Fruit fly (Drosophila melanogaster) whole organism, larva: ENCODE results near the gene Glt.

ENCODE experiments used
- noc ChIP-seq: fragments of 200-800 bp; sonication (Bioruptor generic); optimal IDR thresholded peaks from 3 replicates; lab custom pipeline; 2019; ENCODE audit warnings: missing biosample characterization, mild to moderate bottlenecking, missing genetic modification characterization, moderate library complexity

The Glt gene

DNA sequence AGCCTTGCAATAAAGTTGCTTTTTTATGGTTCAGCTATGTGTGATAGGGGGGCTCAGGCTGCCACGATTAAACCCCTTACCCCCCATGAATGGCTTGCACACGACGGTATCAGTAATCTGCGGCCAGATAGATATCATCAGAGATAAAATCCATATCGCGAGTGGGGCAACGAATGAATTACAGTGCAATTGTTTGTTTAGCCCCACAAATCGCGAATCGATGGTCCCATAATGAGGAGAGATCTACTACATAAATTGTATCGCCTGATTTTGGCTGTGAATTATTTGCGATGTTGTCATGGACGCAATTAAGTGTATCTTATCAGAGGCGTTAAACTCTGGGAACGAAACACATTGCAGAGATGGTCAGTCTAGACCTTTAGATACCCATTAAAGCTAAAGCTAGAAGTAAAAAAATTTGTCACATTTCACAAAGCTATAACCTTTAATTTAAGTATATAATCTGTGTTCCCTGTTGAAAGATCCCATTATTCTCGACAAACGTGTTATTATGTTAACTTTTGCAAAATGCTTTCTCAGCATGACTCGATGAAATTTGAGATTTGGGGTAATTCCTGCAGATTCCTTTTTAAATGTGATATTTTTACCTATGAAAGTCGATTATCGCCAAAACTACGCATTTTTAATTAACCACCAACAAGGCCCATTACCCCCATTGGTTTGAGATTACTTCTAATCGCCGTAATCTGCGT, 25.6 kb downstream of the Glt start:
- peak; percentile 71 for TF ChIP-seq noc

DNA sequence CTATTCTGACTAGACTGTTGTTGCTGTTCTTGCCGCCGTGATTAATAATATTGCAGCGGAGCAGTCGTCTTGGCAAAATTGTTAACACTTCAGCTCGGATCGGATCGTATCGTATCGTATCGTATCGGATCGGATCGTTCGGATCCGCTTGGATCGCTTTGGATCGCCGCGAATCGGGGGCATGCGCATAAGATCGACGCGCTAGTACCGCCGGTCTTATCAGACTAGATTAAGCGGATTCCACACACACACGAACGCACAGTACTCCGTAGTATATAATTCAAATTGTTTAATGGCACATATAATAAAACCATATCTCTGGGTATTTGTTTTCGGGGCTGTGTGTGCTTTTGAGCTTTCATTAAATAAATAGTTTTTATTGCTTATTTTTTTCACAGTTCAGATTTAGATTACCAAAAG, 27.4 kb downstream of the Glt start:
- peak; percentile 89 for TF ChIP-seq noc

DNA sequence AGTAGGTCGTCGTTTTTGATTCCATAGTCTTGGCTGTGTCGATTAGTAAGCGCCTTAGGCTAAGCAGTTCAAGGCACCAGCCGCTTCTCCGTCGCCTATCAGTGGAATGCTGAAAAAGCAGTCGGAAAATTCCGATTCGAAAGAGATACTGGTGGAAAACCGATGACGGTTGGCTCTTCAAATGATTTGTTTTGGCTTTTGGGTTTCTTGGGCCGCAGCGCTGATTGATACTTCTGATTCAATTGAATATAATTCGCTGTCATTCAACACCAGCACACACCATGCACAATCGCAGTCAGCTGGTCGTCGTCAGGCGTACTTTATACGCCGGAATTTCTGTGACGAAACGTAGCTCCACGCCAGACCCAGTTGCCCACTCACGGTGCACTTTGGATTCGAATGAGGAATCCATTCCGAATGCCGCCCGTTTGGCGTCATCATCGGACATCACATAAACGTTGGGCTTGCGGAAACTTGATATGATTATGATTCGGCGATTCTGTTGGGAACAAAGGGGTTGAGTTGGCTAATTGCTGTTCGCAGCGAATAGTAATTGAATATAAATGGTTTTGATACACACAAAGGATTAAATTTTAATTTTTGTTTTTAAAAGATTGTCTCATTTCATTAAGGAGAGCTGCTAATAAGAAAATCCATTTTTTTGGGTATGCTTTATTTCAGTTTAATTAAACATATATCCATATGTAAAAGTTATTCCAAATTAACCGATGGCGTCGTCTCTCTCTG, 28.5 kb downstream of the Glt start:
- TF ChIP-seq noc = no peak

DNA sequence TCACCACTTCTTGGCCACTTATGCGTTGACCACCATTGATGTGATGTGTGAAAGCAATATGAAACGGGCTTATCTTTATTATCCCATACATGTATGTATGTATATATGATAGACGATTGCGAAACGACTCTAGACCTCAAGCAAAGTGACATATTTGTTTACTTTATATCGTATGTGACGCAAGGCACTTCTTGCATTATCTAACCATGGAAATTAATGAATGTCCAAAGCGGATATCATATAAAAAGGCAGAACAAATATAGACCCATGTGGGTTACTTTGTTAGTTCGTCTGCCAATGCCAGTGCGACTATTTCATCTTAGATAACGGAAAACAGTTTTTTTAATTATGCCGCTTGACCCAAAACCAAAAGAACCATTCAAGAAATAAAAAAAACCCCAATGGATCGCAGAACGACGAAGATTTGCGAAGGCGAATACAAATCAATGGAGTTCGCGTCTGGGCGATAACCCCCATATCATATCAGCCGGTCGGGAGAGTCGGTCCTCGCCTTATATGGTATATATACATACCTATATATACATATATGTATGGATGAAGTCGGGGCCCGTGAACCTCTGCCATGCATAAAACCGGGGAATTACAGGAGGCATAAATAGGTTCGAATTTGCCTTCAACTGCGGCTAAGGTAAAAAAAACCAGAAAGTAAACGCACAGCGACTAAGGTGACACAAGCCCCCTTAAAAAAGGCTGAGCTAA, 30.6 kb downstream of the Glt start:
- no peak for TF ChIP-seq noc

DNA sequence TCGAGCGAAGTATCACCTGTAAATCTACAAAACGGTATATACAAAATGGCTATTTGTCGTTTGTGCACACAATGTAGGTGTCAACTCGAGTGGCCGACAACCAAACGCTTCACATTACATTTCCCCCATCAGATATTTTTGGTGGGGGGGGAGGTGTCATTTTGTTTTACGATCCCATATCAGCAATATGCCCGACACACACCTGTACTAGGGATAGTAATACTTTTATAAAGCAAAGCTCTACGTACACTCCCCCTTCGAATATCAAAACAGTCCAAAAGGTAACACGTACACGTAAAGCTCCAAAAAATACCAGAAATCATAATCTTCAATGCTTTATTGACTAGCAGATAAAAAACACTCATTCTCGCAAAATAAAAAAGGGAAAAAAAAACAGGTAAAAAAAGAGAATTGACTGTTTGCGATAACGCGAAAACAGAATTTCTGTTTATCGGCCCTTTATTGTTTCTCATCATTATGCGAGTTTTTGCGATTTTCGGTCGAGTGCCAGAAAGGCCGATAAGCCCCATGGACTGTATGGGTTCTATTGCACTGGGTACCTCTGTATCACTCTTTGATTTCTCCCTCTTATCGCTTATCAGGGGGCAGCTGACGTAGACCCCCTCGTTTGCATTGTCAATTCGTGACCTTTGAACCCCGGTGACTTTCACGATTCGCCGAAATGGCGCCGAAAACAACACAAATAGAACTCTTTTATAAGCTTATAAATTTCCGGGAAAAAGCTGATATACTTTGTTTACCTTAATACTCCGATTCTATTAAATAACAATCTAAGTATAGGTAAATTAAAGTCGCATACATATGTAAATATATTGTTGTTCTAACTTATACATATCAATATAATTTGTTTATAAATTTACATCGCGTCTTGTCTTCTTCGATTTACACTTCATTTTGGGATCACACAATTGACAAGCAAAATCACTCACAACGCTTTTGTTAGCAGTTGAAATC, 32.4 kb downstream of the Glt start, which contains the start of gene CatB:
TSS of gene CatB (plus strand) at position 925 of the 975 bp plus-strand sequence.
- TF ChIP-seq noc = peak; percentile 72

DNA sequence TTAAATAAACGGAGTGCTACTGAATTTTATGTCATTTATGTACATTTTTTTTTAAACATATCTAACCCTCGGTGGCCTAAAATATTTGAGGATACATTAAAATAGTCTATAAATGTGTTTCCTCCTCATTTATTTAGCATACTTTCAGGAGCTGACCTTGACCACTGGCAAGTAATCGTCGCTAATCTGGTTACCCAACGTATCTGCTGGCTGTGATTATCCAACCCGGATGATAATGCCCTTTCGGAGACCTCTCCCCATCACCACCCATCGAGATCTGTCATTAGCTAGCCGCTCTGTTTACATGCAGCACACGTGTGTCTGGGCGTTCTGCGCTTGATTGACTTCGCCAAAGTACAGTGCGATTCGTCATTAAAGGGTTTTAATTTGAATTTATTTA, 35.0 kb downstream of the Glt start:
- no peak for TF ChIP-seq noc

DNA sequence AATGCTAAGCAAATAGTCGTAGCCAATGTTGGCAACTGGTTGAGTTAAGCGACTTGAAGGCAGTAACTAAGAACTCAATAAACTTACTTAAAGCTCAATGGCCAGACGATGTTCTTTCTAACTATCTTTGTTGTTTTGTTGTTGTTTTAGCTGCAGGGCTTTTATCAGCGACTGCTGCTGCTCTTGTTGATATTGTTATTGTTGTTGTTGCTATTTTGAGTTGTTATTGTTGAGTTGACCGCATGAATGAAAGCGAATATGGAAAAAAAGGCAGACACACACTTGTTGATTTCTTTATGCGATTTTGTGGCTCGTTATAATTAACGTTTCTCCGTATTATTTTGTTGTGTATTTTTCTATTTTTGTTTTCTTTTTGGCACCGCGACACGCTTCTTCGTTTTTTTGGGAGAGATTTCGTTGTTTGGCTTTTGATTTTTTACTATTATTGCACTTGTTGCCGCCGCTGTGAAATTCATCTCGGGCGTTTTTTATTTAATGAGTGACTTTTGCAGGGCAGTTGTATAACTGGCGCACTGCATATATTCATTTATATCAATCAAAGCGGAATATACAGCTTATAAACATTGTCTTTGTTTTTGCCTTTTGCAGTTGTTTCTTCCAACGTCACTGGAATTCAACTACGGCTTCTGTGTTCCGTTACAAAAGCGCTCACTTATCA, 36.0 kb downstream of the Glt start:
- no peak for TF ChIP-seq noc

DNA sequence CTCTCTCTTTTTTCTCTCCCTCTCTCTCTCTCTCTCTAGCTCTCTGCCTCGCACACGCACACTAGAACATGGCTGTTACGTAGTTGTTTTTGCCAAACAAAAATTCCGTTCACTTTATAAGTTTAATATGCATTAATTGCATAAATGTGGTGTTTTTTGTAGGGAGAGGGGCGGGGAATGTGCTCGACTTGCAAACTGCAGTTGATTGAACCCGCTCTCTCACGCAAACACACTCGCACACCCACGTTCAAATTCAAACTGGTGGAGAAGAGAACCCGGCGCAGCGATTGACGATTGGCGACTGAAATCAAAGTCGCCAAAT, 36.5 kb downstream of the Glt start:
- TF ChIP-seq noc = no peak

DNA sequence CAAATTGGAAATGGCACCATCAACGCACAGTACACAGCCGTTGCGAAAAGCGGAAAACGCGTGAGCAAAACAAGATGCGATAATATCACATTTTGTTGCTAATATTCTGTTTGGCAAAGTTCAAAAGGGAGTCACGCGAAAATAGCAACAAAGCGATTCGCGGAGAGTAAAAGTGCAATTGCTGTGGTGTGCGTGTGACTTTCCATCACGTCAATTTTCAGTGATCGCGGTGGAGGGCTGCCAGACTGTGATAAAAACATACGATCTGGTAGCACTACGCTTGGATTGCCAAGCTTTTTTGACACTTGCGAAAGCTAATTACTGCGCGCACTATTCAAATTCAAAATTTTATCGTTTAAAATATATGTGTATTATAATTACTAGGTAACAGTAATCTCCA, 36.9 kb downstream of the Glt start, which contains the start of gene Hnf4:
TSS of gene Hnf4 (minus strand) at position 199 of the 400 bp plus-strand sequence.
- TF ChIP-seq noc = peak; percentile 4

DNA sequence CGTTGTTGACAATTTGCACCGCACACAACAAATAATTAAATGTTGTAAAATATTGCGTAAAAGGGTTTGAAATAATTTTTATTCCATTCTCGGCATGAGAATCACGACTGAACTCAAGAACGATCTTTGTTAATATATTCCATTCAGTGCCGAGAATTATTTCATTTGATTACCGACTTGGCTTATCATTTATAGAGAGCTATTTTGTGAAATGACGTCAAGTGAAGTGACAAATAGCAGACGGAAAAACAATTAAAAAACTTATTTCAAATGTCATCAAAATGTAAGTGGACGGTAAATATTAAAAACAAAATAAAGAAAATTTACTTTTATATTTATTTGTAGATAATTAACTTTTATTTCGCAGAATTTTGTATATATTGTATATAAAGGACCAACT, 42.0 kb downstream of the Glt start:
- TF ChIP-seq noc = no peak

DNA sequence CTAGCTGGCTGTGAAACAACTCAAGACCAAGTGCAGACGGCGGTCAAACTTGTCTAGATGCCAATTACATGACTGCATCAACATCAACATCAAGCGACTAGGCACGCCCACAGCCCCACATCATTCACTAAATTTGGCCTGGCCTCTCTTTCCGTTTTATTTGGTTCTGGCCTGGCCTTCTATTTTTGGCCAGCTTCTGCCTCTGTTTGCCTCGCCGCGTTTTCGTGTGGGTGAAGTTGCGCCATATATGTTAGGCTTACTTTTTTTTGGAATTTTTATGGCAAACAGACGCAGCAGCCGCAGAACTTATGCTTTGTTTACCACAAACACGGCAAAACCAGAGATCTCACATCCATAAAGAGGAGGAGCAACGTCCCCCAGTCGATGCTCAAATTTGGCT, 43.0 kb downstream of the Glt start:
- no peak for TF ChIP-seq noc

DNA sequence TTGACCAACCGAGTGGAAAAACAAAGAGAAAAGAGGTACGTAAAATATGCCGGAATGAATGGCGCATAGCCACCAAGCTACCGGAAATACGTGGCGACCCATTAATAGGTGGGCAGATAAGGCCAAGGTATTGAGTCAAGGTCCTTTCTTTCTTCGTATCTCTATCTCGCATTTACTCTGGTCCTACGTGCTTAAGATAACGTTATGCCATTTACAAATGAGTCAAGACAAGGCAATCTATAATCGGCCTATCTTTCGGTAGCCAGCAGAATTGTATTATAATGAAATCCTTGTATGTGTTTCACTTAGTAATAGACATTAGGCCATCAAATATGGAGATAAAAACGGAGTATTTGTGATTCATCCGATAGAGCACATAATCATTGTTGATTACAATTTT, 43.9 kb downstream of the Glt start:
- no peak for TF ChIP-seq noc

DNA sequence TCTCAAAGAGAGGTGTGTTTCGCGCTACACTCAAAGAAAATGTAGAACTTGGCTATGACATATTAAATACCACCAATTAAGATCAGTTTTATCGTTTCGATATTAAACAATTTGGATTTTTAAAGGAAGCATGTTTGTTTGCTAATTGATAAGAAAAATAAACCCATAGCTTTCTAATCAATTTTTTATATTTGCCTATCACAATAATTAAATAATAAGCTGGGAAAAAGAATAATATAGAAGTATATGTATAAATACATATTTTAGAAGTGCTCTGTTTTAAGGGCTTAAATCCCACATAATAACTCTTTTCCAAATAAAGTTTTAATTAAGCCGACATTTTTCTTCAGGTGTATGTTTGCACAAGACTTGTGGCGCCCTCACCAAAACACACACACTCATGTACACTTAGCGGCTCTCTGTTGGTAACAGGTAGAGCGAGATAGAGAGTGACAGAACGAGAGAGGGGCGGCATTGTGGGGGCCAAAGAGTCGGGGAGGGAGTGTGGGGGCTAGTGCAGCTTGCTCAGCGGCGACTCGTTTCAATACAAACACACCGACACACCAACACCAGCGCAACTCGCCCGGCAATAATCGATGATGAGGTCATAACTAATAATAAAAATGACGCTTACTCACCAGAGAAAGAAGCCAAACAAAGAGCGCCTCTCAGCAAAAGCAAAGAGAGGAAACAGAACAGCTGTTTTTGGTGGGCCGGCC, 45.3 kb downstream of the Glt start:
- peak; percentile 98 for TF ChIP-seq noc

DNA sequence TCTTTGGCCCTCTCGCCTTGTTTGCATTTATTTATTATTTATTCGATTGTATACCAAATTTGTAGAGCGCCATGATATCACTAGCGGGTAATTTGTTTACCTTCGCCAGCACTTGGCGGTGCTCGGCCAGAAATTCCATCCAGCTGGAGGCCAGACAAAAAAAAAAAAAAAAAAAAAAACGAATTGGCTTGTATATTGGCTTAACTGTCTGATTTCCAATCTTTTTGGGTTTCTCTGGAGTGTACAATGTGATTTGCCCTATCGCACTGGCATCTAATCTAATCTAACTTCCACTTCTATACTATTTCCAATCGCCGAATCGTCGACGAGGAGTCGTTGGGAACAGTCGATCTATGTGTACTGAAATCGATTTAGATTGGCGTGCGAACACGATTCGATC, 47.3 kb downstream of the Glt start:
- peak; percentile 57 for TF ChIP-seq noc

DNA sequence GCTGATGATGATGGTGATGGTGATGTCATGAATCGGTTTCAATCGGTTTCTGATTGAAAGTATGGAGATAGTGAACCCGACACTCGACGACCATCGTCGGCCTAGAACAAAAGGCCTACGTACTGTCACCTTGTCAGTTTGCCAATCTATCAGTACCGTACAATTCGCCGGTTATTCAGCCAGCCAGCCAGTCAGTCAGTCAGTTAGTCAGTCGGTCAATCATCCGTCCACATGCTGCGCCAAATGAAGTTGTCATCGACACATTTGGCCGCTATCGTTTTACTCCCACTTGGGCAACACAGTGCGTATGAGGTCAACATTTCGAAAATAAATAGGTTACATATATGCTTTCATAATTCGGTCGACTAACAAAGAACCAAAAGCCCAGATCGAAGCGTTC, 48.5 kb downstream of the Glt start:
- no peak for TF ChIP-seq noc
